Worm (Caenorhabditis elegans) whole organism, L4 larva: Measurements from ENCODE around the gene T21E8.5.

Experiments used
- T20F7.1 ChIP-seq: fragments of 200-800 bp; sonication (Bioruptor generic); optimal IDR thresholded peaks from 2 replicates; lab custom pipeline; 2018; ENCODE audit warnings: mild to moderate bottlenecking, missing genetic modification characterization, missing compliant biosample characterization
- aly-2 ChIP-seq: sonication (generic microtip); optimal IDR thresholded peaks from 2 replicates; lab custom pipeline; 2018; ENCODE audit warnings: missing biosample characterization, missing genetic modification characterization
- daf-12 ChIP-seq: fragments of 150-350 bp; optimal IDR thresholded peaks from 2 replicates; lab custom pipeline; 2014; ENCODE audit warnings: missing biosample characterization, missing genetic modification reagents, missing genetic modification characterization
- dve-1 ChIP-seq: sonication (generic microtip); optimal IDR thresholded peaks from 2 replicates; lab custom pipeline; 2017; ENCODE audit warnings: antibody characterized with exemption, mild to moderate bottlenecking, missing genetic modification characterization, missing compliant biosample characterization; ENCODE audit not compliant: insufficient read depth
- egl-27 ChIP-seq: sonication (generic microtip); optimal IDR thresholded peaks from 3 replicates; lab custom pipeline; 2017; ENCODE audit warnings: missing biosample characterization, missing genetic modification reagents, missing genetic modification characterization
- lin-15B ChIP-seq: fragments of 150-350 bp; sonication (generic microtip); optimal IDR thresholded peaks from 3 replicates; lab custom pipeline; 2014; ENCODE audit warnings: missing biosample characterization, missing genetic modification characterization
- nhr-77 ChIP-seq: fragments of 150-350 bp; optimal IDR thresholded peaks from 2 replicates; lab custom pipeline; 2014; ENCODE audit warnings: missing biosample characterization, missing genetic modification characterization
- skn-1 ChIP-seq: fragments of 150-350 bp; optimal IDR thresholded peaks from 2 replicates; lab custom pipeline; 2014; ENCODE audit warnings: missing biosample characterization, missing genetic modification characterization

- no peak for TF ChIP-seq aly-2 (tag; lab: Kevin White, UChicago)
- TF ChIP-seq skn-1 (tag; lab: Kevin White, UChicago): no peak
- no peak for TF ChIP-seq daf-12 (tag; lab: Kevin White, UChicago)
- no peak for TF ChIP-seq T20F7.1 (GFP tag; lab: Kevin White, UChicago)
- no peak for TF ChIP-seq lin-15B (tag; lab: Kevin White, UChicago)
- TF ChIP-seq dve-1 (tag; lab: Kevin White, UChicago): no peak
- TF ChIP-seq egl-27 (tag; lab: Kevin White, UChicago): no peak
- TF ChIP-seq nhr-77 (tag; lab: Kevin White, UChicago): no peak
Measured at ce11 chrX:10881984-10882383, 4.0 kb upstream of the T21E8.5 start, which contains the start of gene T21E8.6.
